Worm (Caenorhabditis elegans): Measurements from ENCODE around the gene ced-7.

- TF ChIP-seq nfya-1 (tag; optimal IDR thresholded peaks at IDR 0.05; ENCODE audit: insufficient read depth) = peak; percentile 66
- TF ChIP-seq elt-3 (tag; optimal IDR thresholded peaks at IDR 0.05) = no peak
- TF ChIP-seq ama-1 (optimal IDR thresholded peaks at IDR 0.05) = no peak
- peak; percentile 39 for TF ChIP-seq lin-15B (tag; optimal IDR thresholded peaks at IDR 0.05)
- TF ChIP-seq elt-2 (tag; optimal IDR thresholded peaks at IDR 0.05) = peak; percentile 12
- TF ChIP-seq nhr-25 (tag; optimal IDR thresholded peaks at IDR 0.05) = peak; percentile 27
- no peak for TF ChIP-seq nhr-237 (tag; optimal IDR thresholded peaks at IDR 0.05)
- TF ChIP-seq aly-2 (tag; optimal IDR thresholded peaks at IDR 0.05) = no peak
- TF ChIP-seq skn-1 (tag; optimal IDR thresholded peaks at IDR 0.05) = no peak
Observed at ce11 chrIII:9616426-9616825, 36.5 kb upstream of the ced-7 start, which contains the start of gene hcp-3.

Measured in whole organism, L3 larva.